Fruit fly (Drosophila melanogaster): ENCODE measurements around the gene CG34273.

Gene CG34273

DNA sequence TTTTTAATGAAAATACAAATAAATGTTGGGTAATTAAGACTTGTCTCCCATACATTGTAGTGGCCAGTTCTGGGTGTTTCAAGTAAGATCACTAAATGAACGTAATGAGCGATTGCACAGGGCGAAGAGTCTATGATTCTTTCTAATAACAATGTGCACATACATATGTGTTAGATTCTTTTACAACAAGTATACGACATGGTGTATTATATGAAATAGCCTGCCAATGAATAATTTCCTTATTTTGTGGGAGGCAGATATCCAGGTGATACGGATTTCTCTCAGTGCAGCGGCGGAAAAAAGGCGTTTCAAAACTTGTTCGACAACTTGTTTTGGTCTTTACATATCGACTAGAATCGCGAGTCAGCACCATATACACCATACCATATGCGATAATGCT is 43.3 kb upstream of the CG34273 start (continued):
- 0 out of 2 replicates have a peak, but pooled peaks have one; percentile 24 for TF ChIP-seq klu (GFP tag; IDR thresholded peaks at IDR 0.05)
- 0 out of 3 replicates have a peak, but pooled peaks have one; percentile 22 for TF ChIP-seq Aef1 (GFP tag; IDR thresholded peaks at IDR 0.05)
- no peak for TF ChIP-seq Lim3 (GFP tag; IDR thresholded peaks at IDR 0.05)
- peak; percentile 36; the same call in 1 of the 2 replicates for TF ChIP-seq CG11696 (GFP tag; IDR thresholded peaks at IDR 0.05)
- peak; percentile 44; the same call in 1 of the 2 replicates for TF ChIP-seq ranshi (GFP tag; IDR thresholded peaks at IDR 0.05)
- TF ChIP-seq Camta (GFP tag; optimal IDR thresholded peaks at IDR 0.05), result peak; percentile 23
- no peak for TF ChIP-seq Hmx (GFP tag; optimal IDR thresholded peaks at IDR 0.05)
- no peak for TF ChIP-seq nerfin-2 (GFP tag; IDR thresholded peaks at IDR 0.05; ENCODE audit: partially characterized antibody)
- TF ChIP-seq CG2120 (GFP tag; optimal IDR thresholded peaks at IDR 0.05), result peak; percentile 88
- no peak for TF ChIP-seq CG4282 (GFP tag; optimal IDR thresholded peaks at IDR 0.05)
- TF ChIP-seq Ravus (GFP tag; IDR thresholded peaks at IDR 0.05), result no peak
- TF ChIP-seq ci (GFP tag; IDR thresholded peaks at IDR 0.05), result peak; percentile 62; the same call in 2 of the 3 replicates
- no peak for TF ChIP-seq CG18011 (GFP tag; optimal IDR thresholded peaks at IDR 0.05)
- peak; percentile 63 for TF ChIP-seq Bteb2 (GFP tag; optimal IDR thresholded peaks at IDR 0.05)
- no peak for TF ChIP-seq Dip2 (GFP tag; IDR thresholded peaks at IDR 0.05)
- peak; percentile 54 for TF ChIP-seq NfI (GFP tag; optimal IDR thresholded peaks at IDR 0.05)
- TF ChIP-seq sug (tag; optimal IDR thresholded peaks at IDR 0.05), result no peak
- TF ChIP-seq hb (GFP tag; IDR thresholded peaks at IDR 0.05; ENCODE audit: partially characterized antibody), result no peak
- peak; percentile 63 for TF ChIP-seq CG6689 (GFP tag; IDR thresholded peaks at IDR 0.05)
- peak; percentile 46 for TF ChIP-seq CG17359 (tag; optimal IDR thresholded peaks at IDR 0.05)
- TF ChIP-seq nau (GFP tag; optimal IDR thresholded peaks at IDR 0.05), result no peak
- TF ChIP-seq CG4707 (GFP tag; optimal IDR thresholded peaks at IDR 0.05), result no peak
- peak; percentile 78 for TF ChIP-seq CG9932 (GFP tag; IDR thresholded peaks at IDR 0.05)
- TF ChIP-seq CG8089 (GFP tag; optimal IDR thresholded peaks at IDR 0.05), result no peak
- TF ChIP-seq slou (GFP tag; optimal IDR thresholded peaks at IDR 0.05), result peak; percentile 55
- no peak for TF ChIP-seq kni (GFP tag; optimal IDR thresholded peaks at IDR 0.05)
- TF ChIP-seq kay (GFP tag; optimal IDR thresholded peaks at IDR 0.05), result no peak
- TF ChIP-seq CG12769 (tag; optimal IDR thresholded peaks at IDR 0.05), result peak; percentile 84
- no peak for TF ChIP-seq Ets97D (GFP tag; optimal IDR thresholded peaks at IDR 0.05)
- TF ChIP-seq Hey (tag; optimal IDR thresholded peaks at IDR 0.05), result no peak
- no peak for TF ChIP-seq tll (GFP tag; optimal IDR thresholded peaks at IDR 0.05)
- peak; percentile 67 for TF ChIP-seq PHDP (tag; optimal IDR thresholded peaks at IDR 0.05)
- TF ChIP-seq CG17328 (GFP tag; IDR thresholded peaks at IDR 0.05), result peak; percentile 47; the same call in 1 of the 2 replicates
- peak; percentile 26 for TF ChIP-seq Nf-YB (GFP tag; optimal IDR thresholded peaks at IDR 0.05)
- TF ChIP-seq CG8478 (optimal IDR thresholded peaks at IDR 0.05), result no peak
- no peak for TF ChIP-seq chm (GFP tag; IDR thresholded peaks at IDR 0.05)
- TF ChIP-seq Oaz (GFP tag; IDR thresholded peaks at IDR 0.05), result no peak
- no peak for TF ChIP-seq CG14965 (GFP tag; optimal IDR thresholded peaks at IDR 0.05; ENCODE audit: borderline replicate concordance)
- no peak for TF ChIP-seq CG7928 (GFP tag; optimal IDR thresholded peaks at IDR 0.05)
- TF ChIP-seq unpg (GFP tag; optimal IDR thresholded peaks at IDR 0.05), result peak; percentile 60
- peak; percentile 13 for TF ChIP-seq emc (GFP tag; optimal IDR thresholded peaks at IDR 0.05)
- no peak for TF ChIP-seq pita (GFP tag; optimal IDR thresholded peaks at IDR 0.05)
- peak; percentile 44 for TF ChIP-seq en (GFP tag; optimal IDR thresholded peaks at IDR 0.05)
- TF ChIP-seq CG3407 (GFP tag; optimal IDR thresholded peaks at IDR 0.05), result no peak
- peak; percentile 14 for TF ChIP-seq Hr3 (GFP tag; optimal IDR thresholded peaks at IDR 0.05)
- TF ChIP-seq da (GFP tag; optimal IDR thresholded peaks at IDR 0.05), result no peak
- no peak for TF ChIP-seq MESR4 (GFP tag; optimal IDR thresholded peaks at IDR 0.05)
- no peak for TF ChIP-seq knrl (GFP tag; IDR thresholded peaks at IDR 0.05; ENCODE audit: partially characterized antibody)
- TF ChIP-seq CG12659 (GFP tag; optimal IDR thresholded peaks at IDR 0.05), result peak; percentile 41
- peak; percentile 15 for TF ChIP-seq CG30431 (GFP tag; optimal IDR thresholded peaks at IDR 0.05)
- no peak for TF ChIP-seq sna (GFP tag; IDR thresholded peaks at IDR 0.05; ENCODE audit: partially characterized antibody)
